Worm (Caenorhabditis elegans): ENCODE measurements around the gene K01D12.20.
"Not testable (repeated sequence)": the region's sequence is repeated elsewhere in the genome, so short reads cannot be mapped to it uniquely, and the experiment has no call there.

K01D12.20 gene

ce11 chrV:12395699-12396098 is 4.9 kb downstream of the K01D12.20 start, which contains the start of gene twk-14:
Gene twk-14 (minus strand): TSS chrV:12395706.
- TF ChIP-seq dao-5 (tag; optimal IDR thresholded peaks at IDR 0.05) = no peak

ce11 chrV:12386154-12386553 is 14.5 kb downstream of the K01D12.20 start, which contains the start of gene K01D12.15:
Gene K01D12.15 (plus strand): TSS chrV:12386454.
- TF ChIP-seq W03F9.2 (tag; optimal IDR thresholded peaks at IDR 0.05) (no peak), dao-5 (tag; optimal IDR thresholded peaks at IDR 0.05) (no peak), him-1 (tag; optimal IDR thresholded peaks at IDR 0.05) (no peak)

DNA sequence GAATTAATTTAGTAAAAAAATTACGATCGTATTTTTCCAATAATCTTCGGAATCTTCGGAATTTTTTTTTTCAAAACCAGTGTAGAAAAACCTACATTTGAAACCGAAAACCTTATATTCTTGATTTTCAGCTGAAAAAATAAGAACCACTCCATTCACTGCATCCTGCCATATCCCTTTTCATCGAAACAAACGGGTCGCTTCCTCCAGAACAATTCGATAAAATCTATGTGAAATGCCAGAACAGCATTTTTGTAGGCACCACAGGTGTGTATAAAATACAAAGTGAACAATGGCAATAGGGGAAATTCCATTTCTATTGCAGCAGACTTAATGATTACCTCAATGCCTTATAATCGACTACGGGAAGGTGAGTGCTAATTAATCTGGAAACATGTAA is 23.4 kb downstream of the K01D12.20 start, which contains the start of gene K01D12.1:
K01D12.1 (plus strand) TSS at position 301 of the 400 bp plus-strand sequence.
- TF ChIP-seq dao-5 (tag; optimal IDR thresholded peaks at IDR 0.05) = no peak
- TF ChIP-seq W03F9.2 (tag; optimal IDR thresholded peaks at IDR 0.05) = no peak
- TF ChIP-seq him-1 (tag; optimal IDR thresholded peaks at IDR 0.05) = no peak

ce11 chrV:12374252-12374651 is 26.4 kb downstream of the K01D12.20 start, which contains the start of gene F23H12.10:
Gene F23H12.10 (minus strand): TSS chrV:12374263.
- TF ChIP-seq dao-5, W03F9.2, him-1 (tag; optimal IDR thresholded peaks at IDR 0.05): not testable (repeated sequence)

DNA sequence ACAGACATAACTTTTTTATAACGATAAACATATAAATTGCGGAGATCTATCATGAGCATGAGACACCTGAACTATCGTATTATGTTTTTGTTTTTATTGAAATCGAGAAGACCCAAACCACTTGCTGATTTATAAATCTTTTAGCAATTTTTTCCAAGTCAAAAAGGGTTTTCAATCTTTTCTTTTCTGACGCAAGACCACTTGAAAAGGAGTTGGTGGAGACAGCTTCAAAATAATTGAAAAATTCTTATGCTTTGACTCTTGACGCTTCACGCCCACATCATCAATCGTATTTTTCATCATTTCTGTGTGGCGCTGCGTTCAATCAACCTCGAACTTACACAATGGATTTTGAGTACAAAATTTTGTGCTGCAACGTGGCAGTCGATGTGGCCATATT is 29.2 kb downstream of the K01D12.20 start, which contains the start of gene F23H12.7:
F23H12.7 (plus strand) TSS at position 301 of the 400 bp plus-strand sequence.
- TF ChIP-seq him-1 (tag; optimal IDR thresholded peaks at IDR 0.05) = no peak
- no peak for TF ChIP-seq dao-5 (tag; optimal IDR thresholded peaks at IDR 0.05)
- TF ChIP-seq W03F9.2 (tag; optimal IDR thresholded peaks at IDR 0.05) = no peak

DNA sequence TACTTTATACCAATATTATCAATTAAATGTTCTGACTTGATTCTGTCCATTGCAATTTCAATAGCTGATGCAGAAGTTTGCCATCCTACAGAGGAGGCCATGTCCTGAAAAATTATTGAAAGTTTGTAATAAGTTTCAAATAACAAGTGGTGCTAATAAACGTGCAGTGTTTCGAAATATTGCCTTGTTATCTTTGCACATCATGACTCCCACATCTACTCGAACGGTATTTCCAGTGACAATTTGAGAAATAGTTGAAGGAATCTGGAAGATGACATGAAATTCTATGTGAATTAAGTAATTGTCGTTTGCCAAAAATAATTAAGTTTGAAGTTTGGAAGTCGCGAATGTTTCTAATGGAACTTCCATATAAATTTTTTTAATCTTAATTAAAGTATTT is 31.2 kb downstream of the K01D12.20 start, which contains the start of gene gcy-13:
gcy-13 (minus strand) TSS at position 101 of the 400 bp plus-strand sequence.
- TF ChIP-seq W03F9.2 (tag; optimal IDR thresholded peaks at IDR 0.05) (no peak), him-1 (tag; optimal IDR thresholded peaks at IDR 0.05) (no peak), dao-5 (tag; optimal IDR thresholded peaks at IDR 0.05) (no peak)

ce11 chrV:12365104-12365503 is 35.5 kb downstream of the K01D12.20 start, which contains the start of gene fipr-2:
Gene fipr-2 (plus strand): TSS chrV:12365348.
- no peak for TF ChIP-seq W03F9.2 (tag; optimal IDR thresholded peaks at IDR 0.05)
- TF ChIP-seq dao-5 (tag; optimal IDR thresholded peaks at IDR 0.05) = no peak

ce11 chrV:12361644-12362043 is 39.0 kb downstream of the K01D12.20 start, which contains the start of gene fipr-1:
Gene fipr-1 (minus strand): TSS chrV:12361744.
- TF ChIP-seq him-1 (tag; optimal IDR thresholded peaks at IDR 0.05) = no peak
- TF ChIP-seq dao-5 (tag; optimal IDR thresholded peaks at IDR 0.05) = no peak
- TF ChIP-seq W03F9.2 (tag; optimal IDR thresholded peaks at IDR 0.05) = no peak

DNA sequence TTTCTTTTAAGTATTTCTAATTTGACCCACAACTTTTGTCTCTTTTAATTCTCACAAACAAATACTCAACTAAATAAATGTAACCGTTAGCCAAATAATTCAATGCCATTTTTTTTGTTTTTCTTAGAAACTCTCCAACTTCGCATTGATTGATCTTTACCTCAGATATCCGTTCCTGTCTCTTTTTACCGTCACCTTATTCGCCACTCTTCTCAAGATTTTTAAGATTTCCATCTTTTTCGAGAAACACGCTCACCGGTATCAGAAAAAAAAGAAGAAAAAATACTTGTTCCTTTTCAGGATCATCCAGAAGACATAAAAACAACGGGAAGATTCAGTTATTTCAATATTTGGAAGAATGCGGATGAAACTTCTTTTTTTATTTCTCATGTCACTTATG is 42.3 kb downstream of the K01D12.20 start, which contains the start of gene F23H12.5:
F23H12.5 (plus strand) TSS at position 301 of the 400 bp plus-strand sequence.
- TF ChIP-seq him-1 (tag; optimal IDR thresholded peaks at IDR 0.05) (no peak), dao-5 (tag; optimal IDR thresholded peaks at IDR 0.05) (no peak), W03F9.2 (tag; optimal IDR thresholded peaks at IDR 0.05) (no peak)

DNA sequence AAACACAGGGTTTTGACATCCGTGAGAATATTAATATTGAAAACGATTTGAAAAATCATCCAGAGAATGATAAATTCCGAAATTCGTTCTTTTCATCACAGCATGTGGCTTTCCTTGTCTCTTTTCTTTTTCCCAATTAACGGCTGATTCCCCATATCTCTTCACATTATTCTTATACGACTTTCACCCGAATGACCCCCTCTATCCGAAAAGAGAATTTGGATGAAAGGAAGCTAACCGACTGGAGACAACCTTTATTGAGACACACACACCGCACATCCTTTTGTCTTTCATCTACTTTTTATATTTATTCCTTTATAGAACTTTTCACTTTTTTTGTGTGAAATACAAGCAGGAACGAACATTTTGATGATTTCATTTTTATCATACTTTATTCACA is 43.0 kb downstream of the K01D12.20 start:
- no peak for TF ChIP-seq W03F9.2 (tag; optimal IDR thresholded peaks at IDR 0.05)
- TF ChIP-seq dao-5 (tag; optimal IDR thresholded peaks at IDR 0.05) = no peak
- TF ChIP-seq him-1 (tag; optimal IDR thresholded peaks at IDR 0.05) = no peak

ce11 chrV:12354193-12354830 is 46.3 kb downstream of the K01D12.20 start:
- TF ChIP-seq W03F9.2 (tag; optimal IDR thresholded peaks at IDR 0.05) (no peak), dao-5 (tag; optimal IDR thresholded peaks at IDR 0.05) (no peak), him-1 (tag; optimal IDR thresholded peaks at IDR 0.05) (no peak)

DNA sequence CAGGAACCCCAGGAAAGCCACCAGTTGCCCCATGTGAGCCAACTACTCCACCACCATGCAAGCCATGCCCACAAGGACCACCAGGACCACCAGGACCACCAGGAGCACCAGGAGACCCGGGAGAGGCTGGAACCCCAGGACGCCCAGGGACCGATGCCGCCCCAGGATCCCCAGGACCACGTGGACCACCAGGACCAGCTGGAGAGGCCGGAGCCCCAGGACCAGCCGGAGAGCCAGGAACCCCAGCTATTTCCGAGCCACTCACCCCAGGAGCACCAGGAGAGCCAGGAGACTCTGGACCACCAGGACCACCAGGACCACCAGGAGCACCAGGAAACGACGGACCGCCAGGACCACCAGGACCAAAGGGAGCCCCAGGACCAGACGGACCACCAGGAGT is 47.1 kb downstream of the K01D12.20 start:
- TF ChIP-seq W03F9.2 (tag; optimal IDR thresholded peaks at IDR 0.05) (no peak), dao-5 (tag; optimal IDR thresholded peaks at IDR 0.05) (no peak), him-1 (tag; optimal IDR thresholded peaks at IDR 0.05) (no peak)

- no peak for TF ChIP-seq W03F9.2 (tag; optimal IDR thresholded peaks at IDR 0.05)
- no peak for TF ChIP-seq him-1 (tag; optimal IDR thresholded peaks at IDR 0.05)
- no peak for TF ChIP-seq dao-5 (tag; optimal IDR thresholded peaks at IDR 0.05)
These were observed 47.7 kb downstream of the K01D12.20 start for ce11 chrV:12352881-12353280.

DNA sequence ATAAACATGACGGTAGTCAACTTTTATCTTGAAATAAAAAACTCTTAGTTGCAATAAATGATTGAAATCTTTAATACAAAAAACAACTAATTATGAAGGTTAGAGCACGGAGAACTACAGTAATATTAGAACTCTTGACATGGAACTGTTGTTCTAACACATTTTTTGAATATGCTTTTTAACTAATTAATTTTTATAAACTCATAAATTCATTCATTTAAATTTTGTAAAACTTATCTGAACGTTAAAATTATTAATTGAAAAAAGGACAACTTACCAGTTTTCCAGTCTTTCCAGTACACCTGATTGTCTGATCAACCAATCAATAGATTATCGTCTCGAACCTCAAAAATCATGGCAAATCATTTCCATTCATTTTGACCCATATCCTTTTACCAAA is 48.2 kb downstream of the K01D12.20 start, which contains the start of gene sqt-3:
sqt-3 (plus strand) TSS at position 301 of the 400 bp plus-strand sequence.
- TF ChIP-seq him-1 (tag; optimal IDR thresholded peaks at IDR 0.05) (no peak), dao-5 (tag; optimal IDR thresholded peaks at IDR 0.05) (no peak), W03F9.2 (tag; optimal IDR thresholded peaks at IDR 0.05) (no peak)

All from whole organism, L4/young adult.